Worm (Caenorhabditis elegans) whole organism, late embryonic: ENCODE data around the gene taap-1.

Experiments used
- ahr-1 ChIP-seq: sonication (generic microtip); optimal IDR thresholded peaks from 2 replicates; lab custom pipeline; 2016; ENCODE audit warnings: missing genetic modification characterization, missing compliant biosample characterization
- ama-1 ChIP-seq: fragments of 150-350 bp; optimal IDR thresholded peaks from 2 replicates; lab custom pipeline; 2014
- ceh-9 ChIP-seq: sonication (generic microtip); optimal IDR thresholded peaks from 2 replicates; lab custom pipeline; 2016; ENCODE audit warnings: mild to moderate bottlenecking, missing genetic modification characterization, inconsistent platforms, missing compliant biosample characterization
- dmd-4 ChIP-seq: sonication (generic microtip); optimal IDR thresholded peaks from 2 replicates; lab custom pipeline; 2016; ENCODE audit warnings: borderline replicate concordance, missing genetic modification characterization, missing compliant biosample characterization
- elt-2 ChIP-seq: sonication (generic microtip); optimal IDR thresholded peaks from 2 replicates; lab custom pipeline; 2016; ENCODE audit warnings: missing genetic modification reagents, missing genetic modification characterization, missing compliant biosample characterization
- elt-4 ChIP-seq: sonication (generic microtip); optimal IDR thresholded peaks from 2 replicates; lab custom pipeline; 2016; ENCODE audit warnings: missing genetic modification characterization, missing compliant biosample characterization
- fkh-6 ChIP-seq: sonication (generic microtip); optimal IDR thresholded peaks from 2 replicates; lab custom pipeline; 2016; ENCODE audit warnings: missing genetic modification characterization, missing compliant biosample characterization
- hlh-30 ChIP-seq: sonication (generic microtip); optimal IDR thresholded peaks from 2 replicates; lab custom pipeline; 2017; ENCODE audit warnings: antibody characterized with exemption, missing genetic modification characterization, missing compliant biosample characterization; ENCODE audit not compliant: insufficient read depth
- hlh-8 ChIP-seq: sonication (generic microtip); optimal IDR thresholded peaks from 2 replicates; lab custom pipeline; 2016; ENCODE audit warnings: missing genotype, missing genetic modification characterization, missing compliant biosample characterization
- pag-3 ChIP-seq: sonication (generic microtip); optimal IDR thresholded peaks from 2 replicates; lab custom pipeline; 2016; ENCODE audit warnings: missing compliant biosample characterization, missing genetic modification characterization, borderline replicate concordance
- pha-4 ChIP-seq: fragments of 150-350 bp; optimal IDR thresholded peaks from 2 replicates; lab custom pipeline; 2018; ENCODE audit warnings: missing biosample characterization, missing genetic modification reagents, missing genetic modification characterization
- unc-86 ChIP-seq: sonication (generic microtip); optimal IDR thresholded peaks from 2 replicates; lab custom pipeline; 2016; ENCODE audit warnings: missing genetic modification characterization, missing compliant biosample characterization

DNA sequence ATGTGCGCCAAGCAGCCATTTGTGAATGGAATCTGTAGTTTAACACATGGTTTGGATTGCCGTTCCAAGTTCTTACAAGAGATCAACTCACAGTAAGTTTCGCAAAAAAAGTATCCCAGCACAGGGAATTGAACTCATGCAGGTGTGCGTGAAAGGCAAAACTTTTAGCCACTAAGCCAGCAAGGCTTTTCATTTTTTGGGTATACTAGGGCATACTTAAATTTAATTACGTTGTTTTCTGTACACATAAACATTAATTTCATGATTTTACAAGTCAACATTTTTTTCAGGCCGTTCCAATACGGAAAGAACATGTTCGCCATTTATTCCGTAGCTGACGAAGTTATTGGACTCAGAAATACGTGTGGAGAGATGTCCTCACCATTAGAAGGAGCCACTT, 42.2 kb downstream of the taap-1 start:
- TF ChIP-seq hlh-30 (no peak), ama-1 (lab: Kevin White, UChicago) (no peak), ahr-1 (tag; lab: Kevin White, UChicago) (no peak), unc-86 (tag; lab: Kevin White, UChicago) (no peak), pha-4 (no peak), elt-2 (no peak), hlh-8 (tag; lab: Kevin White, UChicago) (no peak), fkh-6 (tag; lab: Kevin White, UChicago) (no peak), pag-3 (tag; lab: Kevin White, UChicago) (no peak), ceh-9 (no peak), dmd-4 (tag; lab: Kevin White, UChicago) (no peak), elt-4 (tag; lab: Kevin White, UChicago) (no peak)
